Worm (Caenorhabditis elegans): ENCODE measurements around the gene tbx-7.

DNA sequence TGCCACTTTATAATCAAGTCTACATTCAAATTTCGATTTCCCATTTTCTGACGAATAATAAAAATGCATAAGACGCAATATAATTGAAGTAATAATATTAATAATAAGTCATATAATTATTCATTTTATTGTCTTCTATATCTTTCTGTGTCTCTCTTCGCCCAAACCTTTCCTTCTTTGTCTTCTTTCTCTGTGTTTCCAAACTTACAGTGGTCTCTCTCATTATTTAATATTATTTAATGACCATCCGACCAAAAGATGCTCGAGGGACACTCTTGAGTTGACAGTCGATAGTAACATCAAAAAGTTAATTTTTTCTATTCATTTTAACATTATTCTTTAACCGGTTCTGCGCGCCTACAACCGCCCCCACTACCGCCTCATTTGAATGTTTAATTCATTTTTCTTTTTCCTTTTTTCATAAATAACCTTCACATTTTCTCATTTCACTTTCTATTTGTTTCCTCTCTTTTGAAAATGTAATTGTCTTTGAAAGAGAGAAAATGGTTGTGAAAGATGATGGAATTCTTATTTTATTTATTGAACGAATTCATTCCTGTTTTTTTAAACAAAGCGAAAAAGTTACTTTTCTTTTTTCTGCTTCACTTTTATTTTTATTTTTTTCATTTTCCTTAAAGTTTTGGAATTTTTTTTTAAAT is 45.5 kb upstream of the tbx-7 start:
- TF ChIP-seq elt-1 (tag; optimal IDR thresholded peaks at IDR 0.05; ENCODE audit: borderline replicate concordance, insufficient read depth) (no peak), blmp-1 (tag; optimal IDR thresholded peaks at IDR 0.05) (peak; percentile 1)
